Fruit fly (Drosophila melanogaster): ENCODE measurements around the gene w.

The w gene

DNA sequence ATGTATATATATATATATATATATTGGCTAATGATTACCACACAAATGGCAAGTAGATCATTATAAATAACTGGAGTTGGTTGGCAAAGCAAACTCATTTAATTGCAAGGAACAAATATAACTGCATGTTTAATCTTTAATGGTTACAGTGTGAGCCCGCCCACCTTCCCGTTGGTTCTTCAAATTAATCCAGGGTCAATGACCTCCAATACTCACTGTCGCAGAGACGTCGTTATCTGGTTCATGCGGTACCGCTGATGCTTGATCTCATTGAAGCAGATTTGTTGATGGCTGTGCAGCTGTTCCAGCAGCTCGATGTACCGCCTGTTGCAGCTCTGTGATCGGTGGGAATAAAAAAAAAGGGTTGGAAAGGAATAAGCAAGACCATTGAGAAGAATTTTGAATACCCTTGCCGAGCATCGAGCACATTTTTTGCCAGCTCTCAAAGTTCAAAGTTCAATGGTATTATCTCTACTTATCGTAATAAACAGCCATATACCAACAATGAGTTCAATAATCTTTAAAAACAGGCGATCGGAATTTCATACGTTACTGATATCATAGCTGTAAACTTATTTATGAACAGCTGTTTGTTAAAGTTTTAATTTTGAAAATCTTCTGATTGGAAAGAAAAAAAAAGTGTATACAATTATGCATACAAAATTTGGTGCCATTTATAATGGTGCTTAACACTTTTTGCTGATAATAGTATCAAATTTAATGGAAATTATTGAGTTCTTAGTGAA is 7.8 kb downstream of the w start:
- TF ChIP-seq brk (GFP tag; optimal IDR thresholded peaks at IDR 0.05) (no peak), GATAd (GFP tag; optimal IDR thresholded peaks at IDR 0.05) (no peak), Myc (optimal IDR thresholded peaks at IDR 0.05) (no peak), ey (GFP tag; optimal IDR thresholded peaks at IDR 0.05) (peak; percentile 55), dmrt93B (GFP tag; optimal IDR thresholded peaks at IDR 0.05) (peak; percentile 29), sage (GFP tag; optimal IDR thresholded peaks at IDR 0.05) (no peak), Dfd (GFP tag; optimal IDR thresholded peaks at IDR 0.05) (no peak), CG32264 (GFP tag; optimal IDR thresholded peaks at IDR 0.05) (no peak), CG9705 (GFP tag; optimal IDR thresholded peaks at IDR 0.05) (no peak), tai (GFP tag; optimal IDR thresholded peaks at IDR 0.05) (no peak), sv (GFP tag; optimal IDR thresholded peaks at IDR 0.05) (no peak), N (GFP tag; optimal IDR thresholded peaks at IDR 0.05) (no peak), fru (GFP tag; optimal IDR thresholded peaks at IDR 0.05) (peak; percentile 63), woc (GFP tag; optimal IDR thresholded peaks at IDR 0.05) (peak; percentile 85), Jra (GFP tag; optimal IDR thresholded peaks at IDR 0.05) (no peak), usp (GFP tag; optimal IDR thresholded peaks at IDR 0.05) (no peak), CrebA (GFP tag; optimal IDR thresholded peaks at IDR 0.05; ENCODE audit: borderline replicate concordance) (no peak), Vsx2 (GFP tag; optimal IDR thresholded peaks at IDR 0.05; ENCODE audit: partially characterized antibody) (no peak), Dif (GFP tag; optimal IDR thresholded peaks at IDR 0.05; ENCODE audit: partially characterized antibody) (no peak), psq (GFP tag; optimal IDR thresholded peaks at IDR 0.05) (peak; percentile 19), Rel (GFP tag; optimal IDR thresholded peaks at IDR 0.05) (no peak), Rel (tag; optimal IDR thresholded peaks at IDR 0.05) (no peak), Hr78 (GFP tag; optimal IDR thresholded peaks at IDR 0.05) (no peak), Abd-B (GFP tag; optimal IDR thresholded peaks at IDR 0.05) (no peak), jim (GFP tag; optimal IDR thresholded peaks at IDR 0.05) (no peak), rgr (GFP tag; optimal IDR thresholded peaks at IDR 0.05) (peak; percentile 16), Hr83 (GFP tag; optimal IDR thresholded peaks at IDR 0.05; ENCODE audit: poor library complexity, severe bottlenecking) (no peak), Hnf4 (GFP tag; optimal IDR thresholded peaks at IDR 0.05) (no peak), OdsH (GFP tag; optimal IDR thresholded peaks at IDR 0.05) (peak; percentile 32), pan (optimal IDR thresholded peaks at IDR 0.05) (no peak), dl (GFP tag; optimal IDR thresholded peaks at IDR 0.05; ENCODE audit: insufficient read depth in 1 of 2, partially characterized antibody in 2 of 2) (no peak), Mio (GFP tag; optimal IDR thresholded peaks at IDR 0.05) (no peak), lola (GFP tag; optimal IDR thresholded peaks at IDR 0.05) (no peak), h (GFP tag; optimal IDR thresholded peaks at IDR 0.05) (peak; percentile 49), br (GFP tag; optimal IDR thresholded peaks at IDR 0.05) (peak; percentile 28), dsf (GFP tag; optimal IDR thresholded peaks at IDR 0.05; ENCODE audit: borderline replicate concordance) (no peak), Sp1 (GFP tag; optimal IDR thresholded peaks at IDR 0.05) (peak; percentile 38), HLH106 (tag; optimal IDR thresholded peaks at IDR 0.05) (peak; percentile 35), foxo (GFP tag; optimal IDR thresholded peaks at IDR 0.05) (peak in 1 of 2 experiments; percentile 63)

DNA sequence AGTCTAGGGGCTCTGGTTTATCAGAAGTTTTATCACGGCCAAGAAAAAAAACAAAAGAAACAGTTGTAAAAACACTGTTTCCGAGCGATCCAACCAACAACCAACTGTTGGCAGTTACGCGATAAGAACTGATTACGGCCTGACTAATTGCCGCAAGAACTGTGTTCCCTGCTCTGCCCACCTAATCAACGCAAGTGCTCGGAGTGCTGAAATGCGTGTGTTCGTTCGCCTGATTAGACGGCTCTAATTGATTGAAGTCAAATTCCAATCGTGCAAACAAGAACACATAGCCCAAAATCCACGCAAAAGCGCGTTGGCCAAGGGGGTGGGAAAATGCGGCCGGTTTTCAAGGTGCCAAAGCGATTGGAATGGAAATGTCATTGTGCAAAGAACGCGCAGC is 8.4 kb downstream of the w start:
- TF ChIP-seq Rel (GFP tag; optimal IDR thresholded peaks at IDR 0.05): no peak
- no peak for TF ChIP-seq Rel (tag; optimal IDR thresholded peaks at IDR 0.05)
- TF ChIP-seq OdsH (GFP tag; optimal IDR thresholded peaks at IDR 0.05): no peak
- no peak for TF ChIP-seq CG9705 (GFP tag; optimal IDR thresholded peaks at IDR 0.05)
- TF ChIP-seq dsf (GFP tag; optimal IDR thresholded peaks at IDR 0.05; ENCODE audit: borderline replicate concordance): no peak
- no peak for TF ChIP-seq dmrt93B (GFP tag; optimal IDR thresholded peaks at IDR 0.05)
- TF ChIP-seq usp (GFP tag; optimal IDR thresholded peaks at IDR 0.05): no peak

Measured in whole organism, wandering third instar larva.